Fruit fly (Drosophila melanogaster): ENCODE measurements around the gene IntS11.

IntS11 gene

dm6 chr3R:29787891-29788549 lies 42.9 kb downstream of the IntS11 start:
- peak; percentile 23 for TF ChIP-seq OdsH (GFP tag; optimal IDR thresholded peaks at IDR 0.05)
- TF ChIP-seq CrebA (GFP tag; optimal IDR thresholded peaks at IDR 0.05; ENCODE audit: borderline replicate concordance): no peak
- no peak for TF ChIP-seq dsf (GFP tag; optimal IDR thresholded peaks at IDR 0.05; ENCODE audit: borderline replicate concordance)
- no peak for TF ChIP-seq lola (GFP tag; optimal IDR thresholded peaks at IDR 0.05)
- TF ChIP-seq Hr78 (GFP tag; optimal IDR thresholded peaks at IDR 0.05): no peak
- no peak for TF ChIP-seq usp (GFP tag; optimal IDR thresholded peaks at IDR 0.05)
- no peak for TF ChIP-seq CG9705 (GFP tag; optimal IDR thresholded peaks at IDR 0.05)
- TF ChIP-seq brk (GFP tag; optimal IDR thresholded peaks at IDR 0.05): no peak
- no peak for TF ChIP-seq Mio (GFP tag; optimal IDR thresholded peaks at IDR 0.05)
- no peak for TF ChIP-seq jim (GFP tag; optimal IDR thresholded peaks at IDR 0.05)
- no peak for TF ChIP-seq sv (GFP tag; optimal IDR thresholded peaks at IDR 0.05)
- TF ChIP-seq foxo (GFP tag; optimal IDR thresholded peaks at IDR 0.05): peak in 1 of 2 experiments; percentile 44
- no peak for TF ChIP-seq woc (GFP tag; optimal IDR thresholded peaks at IDR 0.05)
- no peak for TF ChIP-seq pan (optimal IDR thresholded peaks at IDR 0.05)
- no peak for TF ChIP-seq ey (GFP tag; optimal IDR thresholded peaks at IDR 0.05)
- peak; percentile 50 for TF ChIP-seq Hr83 (GFP tag; optimal IDR thresholded peaks at IDR 0.05; ENCODE audit: poor library complexity, severe bottlenecking)
- no peak for TF ChIP-seq tai (GFP tag; optimal IDR thresholded peaks at IDR 0.05)
- TF ChIP-seq HLH106 (tag; optimal IDR thresholded peaks at IDR 0.05): no peak
- TF ChIP-seq Abd-B (GFP tag; optimal IDR thresholded peaks at IDR 0.05): no peak
- peak; percentile 21 for TF ChIP-seq fru (GFP tag; optimal IDR thresholded peaks at IDR 0.05)
- peak; percentile 36 for TF ChIP-seq psq (GFP tag; optimal IDR thresholded peaks at IDR 0.05)
- peak; percentile 1 for TF ChIP-seq CG32264 (GFP tag; optimal IDR thresholded peaks at IDR 0.05)
- TF ChIP-seq Dif (GFP tag; optimal IDR thresholded peaks at IDR 0.05; ENCODE audit: partially characterized antibody): no peak
- no peak for TF ChIP-seq Vsx2 (GFP tag; optimal IDR thresholded peaks at IDR 0.05; ENCODE audit: partially characterized antibody)
- TF ChIP-seq Hnf4 (GFP tag; optimal IDR thresholded peaks at IDR 0.05): peak; percentile 9
- TF ChIP-seq h (GFP tag; optimal IDR thresholded peaks at IDR 0.05): peak; percentile 16
- no peak for TF ChIP-seq Dfd (GFP tag; optimal IDR thresholded peaks at IDR 0.05)
- TF ChIP-seq Rel (GFP tag; optimal IDR thresholded peaks at IDR 0.05): no peak
- TF ChIP-seq Rel (tag; optimal IDR thresholded peaks at IDR 0.05): peak; percentile 26
- TF ChIP-seq Jra (GFP tag; optimal IDR thresholded peaks at IDR 0.05): no peak
- no peak for TF ChIP-seq Sp1 (GFP tag; optimal IDR thresholded peaks at IDR 0.05)
- peak; percentile 14 for TF ChIP-seq sage (GFP tag; optimal IDR thresholded peaks at IDR 0.05)
- TF ChIP-seq GATAd (GFP tag; optimal IDR thresholded peaks at IDR 0.05): no peak
- no peak for TF ChIP-seq N (GFP tag; optimal IDR thresholded peaks at IDR 0.05)
- peak; percentile 38 for TF ChIP-seq rgr (GFP tag; optimal IDR thresholded peaks at IDR 0.05)
- TF ChIP-seq br (GFP tag; optimal IDR thresholded peaks at IDR 0.05): peak; percentile 54
- peak; percentile 3 for TF ChIP-seq dmrt93B (GFP tag; optimal IDR thresholded peaks at IDR 0.05)
- TF ChIP-seq dl (GFP tag; optimal IDR thresholded peaks at IDR 0.05; ENCODE audit: insufficient read depth in 1 of 2, partially characterized antibody in 2 of 2): no peak
- TF ChIP-seq Myc (optimal IDR thresholded peaks at IDR 0.05): no peak

- TF ChIP-seq psq (GFP tag; optimal IDR thresholded peaks at IDR 0.05) (no peak), Hr83 (GFP tag; optimal IDR thresholded peaks at IDR 0.05; ENCODE audit: poor library complexity, severe bottlenecking) (no peak), Sp1 (GFP tag; optimal IDR thresholded peaks at IDR 0.05) (no peak), sage (GFP tag; optimal IDR thresholded peaks at IDR 0.05) (no peak), OdsH (GFP tag; optimal IDR thresholded peaks at IDR 0.05) (no peak)
These were observed 45.0 kb downstream of the IntS11 start for dm6 chr3R:29790183-29790582.

Data from whole organism, wandering third instar larva.